Fruit fly (Drosophila melanogaster) whole organism: ENCODE data around the gene Pex19.

Experiments
- CG8478 ChIP-seq: fragments of >200 bp; optimal IDR thresholded peaks from 2 replicates; lab custom pipeline; 2018; ENCODE audit warnings: inconsistent platforms
- EcR ChIP-seq, 2 experiments: fragments of >200 bp; optimal IDR thresholded peaks; 2 replicates each; lab custom pipeline; 2017; ENCODE audit warnings: missing biosample characterization in 2 of 2, missing genetic modification characterization in 2 of 2, missing genetic modification reagents in 2 of 2
- pan ChIP-seq: fragments of >200 bp; optimal IDR thresholded peaks from 2 replicates; lab custom pipeline; 2017
- psq ChIP-seq: fragments of >200 bp; optimal IDR thresholded peaks from 2 replicates; lab custom pipeline; 2017
- usp ChIP-seq: fragments of >200 bp; optimal IDR thresholded peaks from 2 replicates; lab custom pipeline; 2017; ENCODE audit warnings: missing biosample characterization, missing genetic modification characterization, mixed read lengths

DNA sequence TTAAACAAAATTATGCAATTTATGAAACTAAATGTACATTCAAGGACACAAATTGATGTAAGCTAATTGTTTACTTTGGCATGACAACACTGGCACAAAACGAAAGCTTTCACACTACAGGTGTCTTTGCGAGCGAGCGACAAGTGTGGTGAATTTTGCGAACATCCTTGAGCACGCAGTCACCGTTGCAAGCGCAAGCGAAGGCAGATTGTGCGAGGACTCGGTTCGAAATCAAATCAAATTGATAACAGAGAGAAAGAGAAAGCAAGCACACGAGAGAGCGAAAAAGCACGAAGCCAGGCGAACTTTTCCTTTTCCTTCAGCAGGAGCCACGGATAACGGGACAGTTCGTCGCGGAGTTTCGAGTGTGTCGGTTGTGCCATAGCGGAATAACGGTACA is 50.8 kb downstream of the Pex19 start, which contains the start of gene CG31760:
- TF ChIP-seq psq = no peak
- no peak for TF ChIP-seq EcR (GFP tag; optimal IDR thresholded peaks at IDR 0.05; lab: Kevin White, UChicago)
- TF ChIP-seq usp (GFP tag; lab: Kevin White, UChicago) = no peak
- TF ChIP-seq pan (lab: Kevin White, UChicago) = no peak
- no peak for TF ChIP-seq CG8478 (lab: Kevin White, UChicago)
